Worm (Caenorhabditis elegans) whole organism, midembryonic: ENCODE measurements around the gene Y82E9BL.5.

ENCODE experiments used
- cog-1 ChIP-seq: sonication (generic microtip); optimal IDR thresholded peaks from 2 replicates; lab custom pipeline; 2016; ENCODE audit warnings: missing genetic modification characterization, missing compliant biosample characterization
- flt-1 ChIP-seq: fragments of 200-800 bp; sonication (Bioruptor generic); IDR thresholded peaks from 2 replicates; pipeline ENCODE4 v1.3.6; 2022; ENCODE audit warnings: missing genetic modification characterization, missing compliant biosample characterization
- klf-2 ChIP-seq: fragments of 200-800 bp; sonication (Bioruptor generic); conservative IDR thresholded peaks from 2 replicates; pipeline ENCODE4 v1.3.6; 2022; ENCODE audit warnings: missing genetic modification reagents, missing genetic modification characterization, missing compliant biosample characterization

- no peak for TF ChIP-seq flt-1 (GFP tag; lab: Robert Waterston, UW)
- TF ChIP-seq klf-2 (GFP tag; lab: Robert Waterston, UW), result no peak
- no peak for TF ChIP-seq cog-1 (tag; lab: Kevin White, UChicago)
Observed at ce11 chrIII:1395355-1395754, 47.9 kb upstream of the Y82E9BL.5 start.
